Worm (Caenorhabditis elegans): ENCODE results near the gene tgt-2.
"Not testable (repeated sequence)": the region's sequence is repeated elsewhere in the genome, so short reads cannot be mapped to it uniquely, and the experiment has no call there.

ce11 chrV:19026757-19027156 is 28.6 kb downstream of the tgt-2 start:
- TF ChIP-seq ztf-23 (GFP tag; IDR thresholded peaks at IDR 0.05); tab-1 (GFP tag; IDR thresholded peaks at IDR 0.05); med-1 (GFP tag; optimal IDR thresholded peaks at IDR 0.05; ENCODE audit: insufficient read depth); ref-1 (GFP tag; conservative IDR thresholded peaks at IDR 0.05); flt-1 (GFP tag; IDR thresholded peaks at IDR 0.05); cog-1 (tag; optimal IDR thresholded peaks at IDR 0.05); klf-2 (GFP tag; conservative IDR thresholded peaks at IDR 0.05): not testable (repeated sequence)
